Worm (Caenorhabditis elegans): ENCODE data around the gene nhr-57.

nhr-57 gene

DNA sequence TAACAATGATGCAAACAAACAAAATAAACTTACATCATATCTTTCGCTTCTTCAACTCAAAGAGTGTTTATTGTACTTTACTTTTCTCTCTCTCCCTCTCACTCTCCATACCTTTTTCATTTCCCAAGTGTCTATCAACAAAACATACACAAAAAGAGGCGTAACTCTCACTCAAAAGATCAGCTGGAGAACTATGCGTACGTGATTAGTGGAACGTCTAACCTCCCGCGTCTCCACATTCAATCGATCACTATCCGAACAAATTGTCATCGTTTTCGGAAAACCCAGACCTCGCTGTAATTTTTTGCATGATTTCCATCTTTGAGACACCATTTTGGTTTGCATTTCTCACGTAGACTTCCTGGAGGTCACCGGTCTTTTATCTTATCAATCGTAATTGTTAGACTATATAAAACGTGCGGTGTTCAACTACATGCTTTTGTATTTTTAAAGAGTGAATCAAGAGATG, at the start of gene nhr-57:
Gene nhr-57, plus strand, starts transcription at position 419 of the 469 bp plus-strand sequence.
- no peak for TF ChIP-seq ztf-29 (GFP tag; IDR thresholded peaks at IDR 0.05)
- no peak for TF ChIP-seq tab-1 (GFP tag; IDR thresholded peaks at IDR 0.05)
- TF ChIP-seq klf-2 (GFP tag; conservative IDR thresholded peaks at IDR 0.05): no peak
- no peak for TF ChIP-seq ref-1 (GFP tag; conservative IDR thresholded peaks at IDR 0.05)
- no peak for TF ChIP-seq flt-1 (GFP tag; IDR thresholded peaks at IDR 0.05)
- TF ChIP-seq med-1 (GFP tag; optimal IDR thresholded peaks at IDR 0.05; ENCODE audit: insufficient read depth): no peak
- TF ChIP-seq T22C8.4 (GFP tag; IDR thresholded peaks at IDR 0.05): no peak
- no peak for TF ChIP-seq cog-1 (tag; optimal IDR thresholded peaks at IDR 0.05)
- no peak for TF ChIP-seq ztf-23 (GFP tag; IDR thresholded peaks at IDR 0.05)

DNA sequence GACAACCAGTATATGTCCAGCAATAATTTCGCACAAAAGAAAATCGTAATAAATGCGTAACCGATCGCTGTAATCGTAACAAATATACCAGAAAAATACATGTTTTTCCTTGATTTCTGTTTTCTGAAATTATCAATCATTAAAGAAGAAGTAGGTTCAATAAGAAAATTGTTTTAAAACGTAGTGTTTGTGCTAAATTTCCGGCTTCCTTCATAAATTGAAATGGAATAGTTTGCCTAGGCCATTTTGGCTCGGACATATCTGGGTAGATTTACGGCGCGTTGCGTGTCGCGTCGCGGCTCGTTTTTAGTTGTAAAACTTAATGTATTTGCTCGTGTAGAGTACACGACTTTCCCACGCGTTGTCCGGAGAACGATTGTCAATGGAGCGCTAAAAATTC, 48.7 kb upstream of the nhr-57 start, which contains the start of gene F38H12.5:
Gene F38H12.5, minus strand, starts transcription at position 101 of the 400 bp plus-strand sequence.
- TF ChIP-seq flt-1 (GFP tag; IDR thresholded peaks at IDR 0.05) (no peak), klf-2 (GFP tag; conservative IDR thresholded peaks at IDR 0.05) (no peak), ref-1 (GFP tag; conservative IDR thresholded peaks at IDR 0.05) (no peak), cog-1 (tag; optimal IDR thresholded peaks at IDR 0.05) (no peak), ztf-23 (GFP tag; IDR thresholded peaks at IDR 0.05) (no peak), T22C8.4 (GFP tag; IDR thresholded peaks at IDR 0.05) (no peak), tab-1 (GFP tag; IDR thresholded peaks at IDR 0.05) (no peak), med-1 (GFP tag; optimal IDR thresholded peaks at IDR 0.05; ENCODE audit: insufficient read depth) (no peak), ztf-29 (GFP tag; IDR thresholded peaks at IDR 0.05) (no peak)

DNA sequence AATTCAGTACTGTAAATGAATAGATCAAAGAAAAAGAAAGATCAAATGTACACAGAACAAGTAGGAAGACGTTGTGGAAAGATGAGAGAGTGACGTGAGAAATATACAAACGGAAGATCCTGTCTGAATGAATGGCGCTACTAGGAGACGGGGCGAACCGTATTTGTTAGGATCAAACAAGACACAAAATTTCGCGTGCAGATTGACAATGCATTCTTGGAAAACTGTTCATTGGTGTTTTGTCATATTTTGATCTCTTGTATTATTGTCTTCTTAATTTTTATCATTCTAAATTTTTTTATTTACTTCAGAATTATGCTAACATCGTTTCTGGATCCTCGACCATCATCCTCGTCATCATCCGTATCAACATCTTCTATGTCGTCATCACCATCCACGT, 36.9 kb upstream of the nhr-57 start, which contains the start of gene nhr-181:
Gene nhr-181, plus strand, starts transcription at position 301 of the 400 bp plus-strand sequence.
- TF ChIP-seq cog-1 (tag; optimal IDR thresholded peaks at IDR 0.05) (no peak), ztf-29 (GFP tag; IDR thresholded peaks at IDR 0.05) (no peak), ref-1 (GFP tag; conservative IDR thresholded peaks at IDR 0.05) (no peak), T22C8.4 (GFP tag; IDR thresholded peaks at IDR 0.05) (no peak), ztf-23 (GFP tag; IDR thresholded peaks at IDR 0.05) (no peak), flt-1 (GFP tag; IDR thresholded peaks at IDR 0.05) (no peak), klf-2 (GFP tag; conservative IDR thresholded peaks at IDR 0.05) (no peak), med-1 (GFP tag; optimal IDR thresholded peaks at IDR 0.05; ENCODE audit: insufficient read depth) (no peak), tab-1 (GFP tag; IDR thresholded peaks at IDR 0.05) (no peak)

DNA sequence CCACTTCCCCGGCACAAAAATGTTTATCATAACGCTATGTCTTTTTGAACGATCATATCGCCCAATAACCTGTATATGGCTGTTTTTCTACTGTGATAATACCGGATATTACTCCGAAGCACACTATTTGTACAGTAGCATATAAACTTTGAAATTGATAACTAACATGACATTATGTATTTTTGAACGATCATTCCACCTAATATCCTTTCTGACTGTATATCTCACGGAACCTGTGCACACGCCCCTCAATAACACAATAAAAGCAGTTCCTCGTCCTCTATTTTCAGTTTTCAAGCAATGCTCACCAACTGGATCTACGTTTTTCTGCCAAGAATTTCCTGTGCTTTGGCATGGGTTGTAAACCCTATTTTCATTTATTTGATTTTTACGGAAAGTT, 30.1 kb upstream of the nhr-57 start, which contains the start of gene srj-40:
Gene srj-40, plus strand, starts transcription at position 301 of the 400 bp plus-strand sequence.
- TF ChIP-seq ref-1 (GFP tag; conservative IDR thresholded peaks at IDR 0.05): no peak
- TF ChIP-seq T22C8.4 (GFP tag; IDR thresholded peaks at IDR 0.05): no peak
- no peak for TF ChIP-seq cog-1 (tag; optimal IDR thresholded peaks at IDR 0.05)
- TF ChIP-seq med-1 (GFP tag; optimal IDR thresholded peaks at IDR 0.05; ENCODE audit: insufficient read depth): no peak
- TF ChIP-seq flt-1 (GFP tag; IDR thresholded peaks at IDR 0.05): no peak

DNA sequence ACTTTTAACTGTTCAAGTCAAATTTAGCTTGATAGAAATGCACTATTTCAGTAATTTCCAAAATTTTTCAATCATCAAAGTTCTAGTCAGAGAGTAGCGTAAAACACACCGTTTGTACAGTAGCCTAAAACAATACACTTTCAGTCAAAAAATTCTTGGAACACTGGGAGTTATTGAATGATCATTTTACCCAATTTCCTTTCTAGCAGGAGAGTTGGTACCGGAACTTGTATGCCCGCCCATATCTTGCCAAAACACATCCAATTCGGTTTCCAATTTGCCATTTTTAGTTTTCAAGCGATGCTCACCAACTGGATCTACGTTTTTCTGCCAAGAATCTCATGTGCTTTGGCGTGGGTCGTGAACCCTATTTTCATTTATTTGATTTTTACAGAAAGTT, 27.4 kb upstream of the nhr-57 start, which contains the start of gene srj-39:
Gene srj-39, plus strand, starts transcription at position 301 of the 400 bp plus-strand sequence.
- TF ChIP-seq cog-1 (tag; optimal IDR thresholded peaks at IDR 0.05) (no peak), tab-1 (GFP tag; IDR thresholded peaks at IDR 0.05) (no peak), ref-1 (GFP tag; conservative IDR thresholded peaks at IDR 0.05) (no peak), T22C8.4 (GFP tag; IDR thresholded peaks at IDR 0.05) (no peak), ztf-29 (GFP tag; IDR thresholded peaks at IDR 0.05) (no peak), med-1 (GFP tag; optimal IDR thresholded peaks at IDR 0.05; ENCODE audit: insufficient read depth) (no peak), ztf-23 (GFP tag; IDR thresholded peaks at IDR 0.05) (no peak)

DNA sequence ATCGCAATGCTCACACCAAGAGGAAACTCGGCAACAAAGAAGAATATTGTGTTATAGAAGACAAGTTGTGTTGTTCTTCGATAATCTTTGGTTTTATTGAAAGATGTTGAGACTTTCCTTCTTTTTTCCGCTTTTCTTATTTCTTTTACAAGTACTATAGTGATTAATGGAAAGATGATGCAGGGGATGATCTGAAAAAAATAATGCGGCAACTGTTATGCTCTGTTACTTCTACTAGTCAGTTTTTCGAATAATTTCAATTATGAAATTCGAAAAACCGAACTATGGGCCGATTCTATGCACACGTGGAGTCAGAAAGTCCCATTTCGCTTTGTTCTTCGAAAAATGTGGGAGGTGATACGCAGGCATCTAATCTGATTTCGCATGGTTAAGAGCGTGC, 25.0 kb upstream of the nhr-57 start:
- TF ChIP-seq tab-1 (GFP tag; IDR thresholded peaks at IDR 0.05) (no peak), ztf-29 (GFP tag; IDR thresholded peaks at IDR 0.05) (no peak), ref-1 (GFP tag; conservative IDR thresholded peaks at IDR 0.05) (no peak), med-1 (GFP tag; optimal IDR thresholded peaks at IDR 0.05; ENCODE audit: insufficient read depth) (no peak), ztf-23 (GFP tag; IDR thresholded peaks at IDR 0.05) (no peak)

DNA sequence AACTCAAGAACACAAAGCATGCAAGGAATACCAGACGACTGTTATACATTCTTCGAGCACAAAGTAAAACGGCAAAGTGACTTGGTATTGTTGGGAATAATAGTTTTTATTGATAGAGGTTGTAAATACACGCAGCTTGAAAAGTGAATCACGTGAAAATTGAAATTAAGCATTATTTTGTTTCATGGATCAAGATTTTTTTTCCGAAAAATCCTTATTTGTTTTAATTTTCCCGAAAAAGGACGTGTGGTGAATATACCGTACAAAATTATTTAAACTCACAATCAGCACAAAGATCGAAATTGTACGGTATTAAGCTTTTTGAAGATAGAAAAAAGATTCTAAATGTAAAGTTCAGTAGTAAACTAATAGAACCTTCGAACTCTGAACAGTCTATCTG, 21.8 kb upstream of the nhr-57 start, which contains the start of gene clc-18:
Gene clc-18, minus strand, starts transcription at position 101 of the 400 bp plus-strand sequence.
- TF ChIP-seq klf-2 (GFP tag; conservative IDR thresholded peaks at IDR 0.05) (no peak), flt-1 (GFP tag; IDR thresholded peaks at IDR 0.05) (no peak), cog-1 (tag; optimal IDR thresholded peaks at IDR 0.05) (no peak), tab-1 (GFP tag; IDR thresholded peaks at IDR 0.05) (no peak), ztf-29 (GFP tag; IDR thresholded peaks at IDR 0.05) (no peak), ztf-23 (GFP tag; IDR thresholded peaks at IDR 0.05) (no peak), ref-1 (GFP tag; conservative IDR thresholded peaks at IDR 0.05) (no peak), med-1 (GFP tag; optimal IDR thresholded peaks at IDR 0.05; ENCODE audit: insufficient read depth) (no peak), T22C8.4 (GFP tag; IDR thresholded peaks at IDR 0.05) (no peak)

DNA sequence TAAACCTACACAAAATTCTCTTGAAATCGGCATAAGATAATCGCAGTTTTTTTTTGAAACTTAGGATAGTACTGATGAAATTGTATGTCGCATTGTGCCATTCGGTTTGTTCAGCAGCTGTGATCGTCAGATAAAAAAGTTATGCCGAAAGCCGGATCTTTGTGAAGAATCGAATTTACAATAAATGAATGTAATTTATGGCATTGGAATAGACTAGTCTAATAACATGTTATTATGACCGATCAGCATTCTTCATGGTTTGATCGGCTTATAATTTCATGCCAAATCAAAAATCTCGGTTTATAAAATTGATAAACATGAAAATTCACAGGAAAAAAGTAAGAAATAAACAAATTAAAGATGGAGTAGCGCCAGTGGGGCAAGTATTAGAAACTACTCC, 19.2 kb upstream of the nhr-57 start, which contains the start of gene srw-134:
Gene srw-134, minus strand, starts transcription at position 101 of the 400 bp plus-strand sequence.
- TF ChIP-seq ztf-23 (GFP tag; IDR thresholded peaks at IDR 0.05): no peak
- TF ChIP-seq med-1 (GFP tag; optimal IDR thresholded peaks at IDR 0.05; ENCODE audit: insufficient read depth): no peak
- TF ChIP-seq flt-1 (GFP tag; IDR thresholded peaks at IDR 0.05): no peak
- TF ChIP-seq tab-1 (GFP tag; IDR thresholded peaks at IDR 0.05): no peak
- no peak for TF ChIP-seq cog-1 (tag; optimal IDR thresholded peaks at IDR 0.05)
- TF ChIP-seq ztf-29 (GFP tag; IDR thresholded peaks at IDR 0.05): no peak
- TF ChIP-seq ref-1 (GFP tag; conservative IDR thresholded peaks at IDR 0.05): no peak
- TF ChIP-seq klf-2 (GFP tag; conservative IDR thresholded peaks at IDR 0.05): no peak
- no peak for TF ChIP-seq T22C8.4 (GFP tag; IDR thresholded peaks at IDR 0.05)

DNA sequence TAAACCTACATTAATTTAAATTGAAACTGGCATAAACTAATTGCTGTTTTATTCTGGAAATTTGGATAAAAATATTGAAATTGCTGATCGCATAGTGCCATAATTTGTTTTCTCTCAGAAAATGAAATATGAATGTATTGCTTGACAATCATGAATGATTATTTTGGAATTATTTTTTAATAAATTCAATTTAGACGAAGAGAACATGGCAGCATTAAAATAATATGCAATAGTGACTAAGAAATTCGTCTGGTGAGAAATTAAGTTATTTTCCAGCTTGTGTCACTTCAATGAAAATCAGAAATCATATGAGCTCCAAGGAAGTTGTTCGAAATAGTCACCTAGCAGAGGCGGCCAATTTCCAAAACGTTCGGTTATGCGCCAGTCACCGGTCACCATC, 17.1 kb upstream of the nhr-57 start, which contains the start of gene srw-133:
Gene srw-133, minus strand, starts transcription at position 101 of the 400 bp plus-strand sequence.
- no peak for TF ChIP-seq ztf-29 (GFP tag; IDR thresholded peaks at IDR 0.05)
- no peak for TF ChIP-seq ref-1 (GFP tag; conservative IDR thresholded peaks at IDR 0.05)
- TF ChIP-seq T22C8.4 (GFP tag; IDR thresholded peaks at IDR 0.05): no peak
- no peak for TF ChIP-seq tab-1 (GFP tag; IDR thresholded peaks at IDR 0.05)
- TF ChIP-seq ztf-23 (GFP tag; IDR thresholded peaks at IDR 0.05): no peak
- TF ChIP-seq flt-1 (GFP tag; IDR thresholded peaks at IDR 0.05): no peak
- no peak for TF ChIP-seq cog-1 (tag; optimal IDR thresholded peaks at IDR 0.05)
- TF ChIP-seq klf-2 (GFP tag; conservative IDR thresholded peaks at IDR 0.05): no peak
- TF ChIP-seq med-1 (GFP tag; optimal IDR thresholded peaks at IDR 0.05; ENCODE audit: insufficient read depth): no peak

Measured in whole organism, midembryonic.